Fruit fly (Drosophila melanogaster) whole organism, embryonic: ENCODE results near the gene CG18563.
A peak's percentile ranks its signal among the peaks of the same experiment; 100 is the strongest.

Experiments used
- Atf6 ChIP-seq: fragments of 200-800 bp; sonication (Bioruptor generic); IDR thresholded peaks from 2 replicates; pipeline ENCODE4 v1.3.6; 2022; ENCODE audit warnings: missing biosample characterization, missing genetic modification characterization
- CG10274 ChIP-seq: fragments of 200-800 bp; sonication (Bioruptor generic); optimal IDR thresholded peaks from 3 replicates; lab custom pipeline; 2017; ENCODE audit warnings: missing biosample characterization, mild to moderate bottlenecking, missing genetic modification characterization
- CG11456 ChIP-seq: fragments of 200-800 bp; sonication (Bioruptor generic); IDR thresholded peaks from 3 replicates; pipeline ENCODE4 v1.3.6; 2022; ENCODE audit warnings: missing biosample characterization, missing genetic modification characterization
- CG13296 ChIP-seq: fragments of 200-800 bp; sonication (Bioruptor generic); optimal IDR thresholded peaks from 3 replicates; lab custom pipeline; 2018; ENCODE audit warnings: missing biosample characterization, mild to moderate bottlenecking, missing genetic modification characterization
- CG13775 ChIP-seq: fragments of 200-800 bp; sonication (Bioruptor generic); optimal IDR thresholded peaks from 3 replicates; lab custom pipeline; 2017; ENCODE audit warnings: missing biosample characterization, mild to moderate bottlenecking, missing genetic modification characterization
- CG14710 ChIP-seq: fragments of 200-800 bp; sonication (Bioruptor generic); optimal IDR thresholded peaks from 3 replicates; lab custom pipeline; 2019; ENCODE audit warnings: missing biosample characterization, mild to moderate bottlenecking, missing genetic modification characterization, moderate library complexity
- CG16813 ChIP-seq: fragments of 200-800 bp; sonication (Bioruptor generic); IDR thresholded peaks from 3 replicates; pipeline ENCODE4 v1.3.6; 2022; ENCODE audit warnings: missing biosample characterization, missing genetic modification characterization; ENCODE audit not compliant: partially characterized antibody
- CG16815 ChIP-seq: fragments of 200-800 bp; sonication (Bioruptor generic); optimal IDR thresholded peaks from 3 replicates; lab custom pipeline; 2017; ENCODE audit warnings: missing biosample characterization, mild to moderate bottlenecking, missing genetic modification characterization
- CG1792 ChIP-seq: fragments of 200-800 bp; sonication (Bioruptor generic); optimal IDR thresholded peaks from 2 replicates; lab custom pipeline; 2016; ENCODE audit warnings: missing biosample characterization, missing genetic modification characterization
- CG1832 ChIP-seq: fragments of 200-800 bp; sonication (Bioruptor generic); optimal IDR thresholded peaks from 2 replicates; lab custom pipeline; 2017; ENCODE audit warnings: missing biosample characterization, mild to moderate bottlenecking, missing genetic modification characterization, inconsistent platforms
- CG30431 ChIP-seq: fragments of 200-800 bp; sonication (Bioruptor generic); optimal IDR thresholded peaks from 2 replicates; lab custom pipeline; 2017; ENCODE audit warnings: missing biosample characterization, missing genetic modification characterization
- CG32532 ChIP-seq: fragments of 200-800 bp; sonication (Bioruptor generic); IDR thresholded peaks from 2 replicates; pipeline ENCODE4 v1.3.6; 2022; ENCODE audit warnings: missing biosample characterization, missing genetic modification characterization
- CG33213 ChIP-seq: fragments of 200-800 bp; sonication (Bioruptor generic); optimal IDR thresholded peaks from 3 replicates; lab custom pipeline; 2016; ENCODE audit warnings: missing biosample characterization, missing genetic modification characterization
- CG3847 ChIP-seq: fragments of 200-800 bp; sonication (Bioruptor generic); IDR thresholded peaks from 2 replicates; pipeline ENCODE4 v1.3.6; 2022; ENCODE audit warnings: missing biosample characterization, missing genetic modification characterization
- CG4282 ChIP-seq: fragments of 200-800 bp; sonication (Bioruptor generic); optimal IDR thresholded peaks from 2 replicates; lab custom pipeline; 2016; ENCODE audit warnings: missing biosample characterization, missing genetic modification characterization
- CG5180 ChIP-seq: fragments of 200-800 bp; sonication (Bioruptor generic); optimal IDR thresholded peaks from 3 replicates; lab custom pipeline; 2017; ENCODE audit warnings: missing biosample characterization, missing genetic modification characterization, mild to moderate bottlenecking, moderate library complexity, missing genetic modification reagents
- CG5245 ChIP-seq: fragments of 200-800 bp; sonication (Bioruptor generic); optimal IDR thresholded peaks from 3 replicates; lab custom pipeline; 2016; ENCODE audit warnings: missing biosample characterization, missing genetic modification characterization
- CG6791 ChIP-seq: fragments of 200-800 bp; sonication (Bioruptor generic); IDR thresholded peaks from 3 replicates; pipeline ENCODE4 v1.3.6; 2022; ENCODE audit warnings: missing biosample characterization, missing genetic modification characterization; ENCODE audit not compliant: partially characterized antibody
- CG8281 ChIP-seq: fragments of 200-800 bp; sonication (Bioruptor generic); optimal IDR thresholded peaks from 2 replicates; lab custom pipeline; 2018; ENCODE audit warnings: missing biosample characterization, mild to moderate bottlenecking, missing genetic modification characterization, moderate library complexity
- CG8359 ChIP-seq: fragments of 200-800 bp; sonication (Bioruptor generic); optimal IDR thresholded peaks from 2 replicates; lab custom pipeline; 2017; ENCODE audit warnings: missing biosample characterization, mild to moderate bottlenecking, missing genetic modification characterization, borderline replicate concordance
- CG9727 ChIP-seq: fragments of 200-800 bp; sonication (Bioruptor generic); optimal IDR thresholded peaks from 3 replicates; lab custom pipeline; 2017; ENCODE audit warnings: missing biosample characterization, mild to moderate bottlenecking, missing genetic modification characterization
- CG9797 ChIP-seq: fragments of 200-800 bp; sonication (Bioruptor generic); optimal IDR thresholded peaks from 3 replicates; lab custom pipeline; 2018; ENCODE audit warnings: missing biosample characterization, mild to moderate bottlenecking, missing genetic modification characterization
- CG9876 ChIP-seq: fragments of 200-800 bp; sonication (Bioruptor generic); optimal IDR thresholded peaks from 2 replicates; lab custom pipeline; 2016; ENCODE audit warnings: missing biosample characterization, missing genetic modification characterization
- E2f1 ChIP-seq: fragments of 200-800 bp; sonication (Bioruptor generic); IDR thresholded peaks from 2 replicates; pipeline ENCODE4 v1.3.6; 2022; ENCODE audit warnings: missing biosample characterization, missing genetic modification characterization
- Hr3 ChIP-seq: fragments of 200-800 bp; sonication (Bioruptor generic); optimal IDR thresholded peaks from 3 replicates; lab custom pipeline; 2016; ENCODE audit warnings: missing biosample characterization, missing genetic modification characterization
- MESR4 ChIP-seq: fragments of 200-800 bp; sonication (Bioruptor generic); optimal IDR thresholded peaks from 2 replicates; lab custom pipeline; 2018; ENCODE audit warnings: missing biosample characterization, mild to moderate bottlenecking, missing genetic modification characterization, moderate library complexity
- NFAT ChIP-seq: fragments of 200-800 bp; sonication (Bioruptor generic); IDR thresholded peaks from 2 replicates; pipeline ENCODE4 v1.3.6; 2022; ENCODE audit warnings: missing biosample characterization, missing genetic modification characterization
- Stat92E ChIP-seq, 3 experiments: fragments of >200 bp in 2 of 3; fragments of 200-800 bp in 1 of 3; sonication (Bioruptor generic) in 1 of 3; optimal IDR thresholded peaks; 2 replicates each; lab custom pipeline; 2017 to 2019; ENCODE audit warnings: missing biosample characterization in 3 of 3, missing genetic modification characterization in 3 of 3, mild to moderate bottlenecking in 1 of 3, moderate library complexity in 1 of 3
- Usf ChIP-seq: fragments of 200-800 bp; sonication (Bioruptor generic); optimal IDR thresholded peaks from 2 replicates; lab custom pipeline; 2017; ENCODE audit warnings: missing genotype, missing biosample characterization, missing genetic modification characterization
- Xrp1 ChIP-seq: fragments of 200-800 bp; sonication (Bioruptor generic); IDR thresholded peaks from 2 replicates; pipeline ENCODE4 v1.3.6; 2022; ENCODE audit warnings: missing biosample characterization, missing genetic modification characterization
- ac ChIP-seq: fragments of 200-800 bp; sonication (Bioruptor generic); optimal IDR thresholded peaks from 3 replicates; lab custom pipeline; 2017; ENCODE audit warnings: missing biosample characterization, mild to moderate bottlenecking, missing genetic modification characterization
- ase ChIP-seq: fragments of 200-800 bp; sonication (Bioruptor generic); IDR thresholded peaks from 3 replicates; pipeline ENCODE4 v1.3.6; 2022; ENCODE audit warnings: missing biosample characterization, missing genetic modification characterization
- bbx ChIP-seq: fragments of 200-800 bp; sonication (Bioruptor generic); IDR thresholded peaks from 2 replicates; pipeline ENCODE4 v1.3.6; 2022; ENCODE audit warnings: missing biosample characterization, missing genetic modification characterization; ENCODE audit not compliant: partially characterized antibody
- croc ChIP-seq: fragments of 200-800 bp; sonication (Bioruptor generic); conservative IDR thresholded peaks from 3 replicates; pipeline ENCODE4 v1.3.6; 2022; ENCODE audit warnings: missing biosample characterization, missing genetic modification characterization
- crol ChIP-seq: fragments of 200-800 bp; sonication (Bioruptor generic); IDR thresholded peaks from 2 replicates; pipeline ENCODE4 v1.3.6; 2022; ENCODE audit warnings: missing biosample characterization, missing genetic modification characterization
- danr ChIP-seq: fragments of 200-800 bp; sonication (Bioruptor generic); IDR thresholded peaks from 2 replicates; pipeline ENCODE4 v1.3.6; 2022; ENCODE audit warnings: missing biosample characterization, missing genetic modification characterization
- dimm ChIP-seq: fragments of 200-800 bp; sonication (Bioruptor generic); IDR thresholded peaks from 2 replicates; pipeline ENCODE4 v1.3.6; 2022; ENCODE audit warnings: missing biosample characterization, missing genetic modification characterization
- disco-r ChIP-seq: fragments of 200-800 bp; sonication (Bioruptor generic); optimal IDR thresholded peaks from 2 replicates; lab custom pipeline; 2016; ENCODE audit warnings: missing biosample characterization, missing genetic modification characterization
- esg ChIP-seq: fragments of 200-800 bp; sonication (Bioruptor generic); conservative IDR thresholded peaks from 2 replicates; pipeline ENCODE4 v1.3.6; 2022; ENCODE audit warnings: missing biosample characterization, missing genetic modification characterization
- eyg ChIP-seq: fragments of 200-800 bp; sonication (Bioruptor generic); optimal IDR thresholded peaks from 3 replicates; lab custom pipeline; 2016; ENCODE audit warnings: missing biosample characterization, missing genetic modification characterization
- ham ChIP-seq: fragments of 200-800 bp; sonication (Bioruptor generic); IDR thresholded peaks from 2 replicates; pipeline ENCODE4 v1.3.6; 2022; ENCODE audit warnings: missing biosample characterization, missing genetic modification characterization
- jumu ChIP-seq: fragments of 200-800 bp; sonication (Bioruptor generic); optimal IDR thresholded peaks from 3 replicates; lab custom pipeline; 2016; ENCODE audit warnings: missing biosample characterization, missing genetic modification characterization
- kah ChIP-seq: fragments of 200-800 bp; sonication (Bioruptor generic); optimal IDR thresholded peaks from 2 replicates; lab custom pipeline; 2018; ENCODE audit warnings: missing biosample characterization, mild to moderate bottlenecking, missing genetic modification characterization
- kni ChIP-seq: fragments of 200-800 bp; sonication (Bioruptor generic); optimal IDR thresholded peaks from 3 replicates; lab custom pipeline; 2017; ENCODE audit warnings: mild to moderate bottlenecking, missing biosample characterization, missing genetic modification reagents, missing genetic modification characterization
- lov ChIP-seq, 2 experiments: fragments of 200-800 bp in 1 of 2; fragments of >200 bp in 1 of 2; sonication (Bioruptor generic) in 1 of 2; IDR thresholded peaks in 1 of 2; optimal IDR thresholded peaks in 1 of 2; 2 replicates in 1 of 2; 3 replicates in 1 of 2; pipeline versions ENCODE4 v1.3.6 to Lab custom; 2017 to 2022; ENCODE audit warnings: missing biosample characterization in 1 of 2, missing genetic modification characterization in 1 of 2
- pho ChIP-seq: fragments of 200-800 bp; sonication (Bioruptor generic); optimal IDR thresholded peaks from 2 replicates; lab custom pipeline; 2016; ENCODE audit warnings: missing biosample characterization, missing genetic modification characterization
- pnt ChIP-seq: fragments of 200-800 bp; sonication (Bioruptor generic); optimal IDR thresholded peaks from 3 replicates; lab custom pipeline; 2016; ENCODE audit warnings: missing biosample characterization, missing genetic modification characterization
- rib ChIP-seq: fragments of 200-800 bp; sonication (Bioruptor generic); IDR thresholded peaks from 2 replicates; pipeline ENCODE4 v1.3.6; 2022; ENCODE audit warnings: missing biosample characterization, missing genetic modification characterization
- sim ChIP-seq: fragments of 200-800 bp; sonication (Bioruptor generic); IDR thresholded peaks from 2 replicates; pipeline ENCODE4 v1.3.6; 2022; ENCODE audit warnings: missing biosample characterization, missing genetic modification characterization

The CG18563 gene

DNA sequence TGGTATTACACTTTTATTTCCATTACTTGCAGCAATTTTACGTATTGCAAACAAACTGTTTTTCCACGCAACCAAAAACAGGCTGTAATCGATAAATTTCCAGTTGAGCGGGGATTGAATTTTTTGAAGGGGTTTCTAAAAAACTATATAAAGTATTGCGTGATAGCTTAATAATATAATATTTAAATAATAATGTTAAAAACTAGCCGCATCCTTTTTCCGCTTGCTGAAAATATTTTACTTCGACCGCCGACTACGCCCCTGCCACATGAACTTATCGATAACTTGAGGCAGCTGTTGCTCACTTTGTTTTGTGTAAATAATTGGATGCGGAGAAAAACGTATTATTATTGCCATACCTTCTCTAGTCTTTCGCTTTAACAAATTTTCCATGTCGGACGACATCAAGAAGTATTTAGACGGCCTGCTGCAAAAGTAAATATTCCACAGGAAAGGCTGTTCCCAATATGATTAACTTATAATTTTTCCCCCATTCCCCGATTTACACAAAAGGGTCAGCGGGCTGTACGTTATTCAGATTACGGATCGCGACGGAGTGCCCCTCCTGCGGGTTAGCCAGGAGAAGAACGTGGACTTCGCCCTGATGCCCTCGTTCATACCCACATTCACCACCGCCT, 23.2 kb upstream of the CG18563 start, which contains the start of the genes fws and Lamtor3 (continued):
- no peak for TF ChIP-seq lov (optimal IDR thresholded peaks at IDR 0.05; lab: Kevin White, UChicago)
- TF ChIP-seq lov (GFP tag; IDR thresholded peaks at IDR 0.05; lab: Robert Waterston, UW) = peak; percentile 99
- TF ChIP-seq CG14710 (tag; lab: Kevin White, UChicago) = peak; percentile 95
- TF ChIP-seq CG16815 = peak; percentile 98
- no peak for TF ChIP-seq kni
- peak; percentile 63; the same call in 2 of the 3 replicates for TF ChIP-seq CG6791 (GFP tag; lab: Robert Waterston, UW)
- TF ChIP-seq CG5245 (GFP tag; lab: Kevin White, UChicago) = peak; percentile 92
- peak; percentile 96 for TF ChIP-seq ham (GFP tag; lab: Robert Waterston, UW)
- TF ChIP-seq CG33213 (GFP tag; lab: Kevin White, UChicago) = peak; percentile 72
- TF ChIP-seq CG1832 = no peak
- peak; percentile 48 for TF ChIP-seq CG1792
- TF ChIP-seq CG9876 = peak; percentile 60
- TF ChIP-seq CG3847 (GFP tag; lab: Robert Waterston, UW) = peak; percentile 99
- peak; percentile 99 for TF ChIP-seq Hr3 (GFP tag; lab: Kevin White, UChicago)
- TF ChIP-seq croc (GFP tag; lab: Robert Waterston, UW) = peak; percentile 97
- peak; percentile 73 for TF ChIP-seq disco-r (GFP tag; lab: Kevin White, UChicago)
- TF ChIP-seq CG8281 (tag; lab: Kevin White, UChicago) = peak; percentile 88
- peak; percentile 97 for TF ChIP-seq sim
- peak; percentile 90 for TF ChIP-seq CG8359
- peak; percentile 98 for TF ChIP-seq rib (GFP tag; lab: Robert Waterston, UW)
- TF ChIP-seq pho (GFP tag; lab: Kevin White, UChicago) = peak; percentile 88
- peak; percentile 99 for TF ChIP-seq E2f1 (GFP tag; lab: Robert Waterston, UW)
- peak; percentile 96 for TF ChIP-seq CG13296
- peak; percentile 100 for TF ChIP-seq ase (GFP tag; lab: Robert Waterston, UW)
- peak; percentile 97 for TF ChIP-seq dimm (GFP tag; lab: Robert Waterston, UW)
- TF ChIP-seq CG4282 (GFP tag; lab: Kevin White, UChicago) = peak; percentile 44
- peak; percentile 79 for TF ChIP-seq MESR4 (GFP tag; lab: Kevin White, UChicago)
- TF ChIP-seq Stat92E (GFP tag; optimal IDR thresholded peaks at IDR 0.05; lab: Kevin White, UChicago) = peak in 1 of 3 experiments; percentile 49
- peak; percentile 99 for TF ChIP-seq esg
- peak; percentile 61 for TF ChIP-seq eyg
- TF ChIP-seq CG10274 = peak; percentile 84
- peak; percentile 99 for TF ChIP-seq CG11456 (GFP tag; lab: Robert Waterston, UW)
- peak; percentile 99 for TF ChIP-seq NFAT (GFP tag; lab: Robert Waterston, UW)
- TF ChIP-seq Xrp1 (GFP tag; lab: Robert Waterston, UW) = peak; percentile 99
- TF ChIP-seq danr (GFP tag; lab: Robert Waterston, UW) = peak; percentile 97
- peak; percentile 69 for TF ChIP-seq jumu (GFP tag; lab: Kevin White, UChicago)
- TF ChIP-seq crol (GFP tag; lab: Robert Waterston, UW) = peak; percentile 75
- peak; percentile 86 for TF ChIP-seq ac (GFP tag; lab: Kevin White, UChicago)
- peak; percentile 97 for TF ChIP-seq CG9727 (GFP tag; lab: Kevin White, UChicago)
- TF ChIP-seq CG32532 (GFP tag; lab: Robert Waterston, UW) = peak; percentile 99
- TF ChIP-seq CG13775 = peak; percentile 99
- peak; percentile 97 for TF ChIP-seq Usf (GFP tag; lab: Kevin White, UChicago)
- TF ChIP-seq CG30431 (GFP tag; lab: Kevin White, UChicago) = peak; percentile 98
- peak; percentile 52 for TF ChIP-seq CG16813 (GFP tag; lab: Robert Waterston, UW)
- peak; percentile 63 for TF ChIP-seq CG9797 (GFP tag; lab: Kevin White, UChicago)
- TF ChIP-seq bbx = no peak
- TF ChIP-seq CG5180 = peak; percentile 82
- TF ChIP-seq pnt (GFP tag; lab: Kevin White, UChicago) = peak; percentile 42
- peak; percentile 88 for TF ChIP-seq kah (GFP tag; lab: Kevin White, UChicago)
- TF ChIP-seq Atf6 (GFP tag; lab: Robert Waterston, UW) = peak; percentile 98
